Worm (Caenorhabditis elegans) whole organism, L3 larva: ENCODE data around the gene Y67A10A.7.

Experiments used
- ZK546.5 ChIP-seq: sonication (generic microtip); optimal IDR thresholded peaks from 2 replicates; lab custom pipeline; 2017; ENCODE audit warnings: missing biosample characterization, missing genetic modification characterization
- aly-2 ChIP-seq: fragments of 150-350 bp; optimal IDR thresholded peaks from 2 replicates; lab custom pipeline; 2014; ENCODE audit warnings: missing biosample characterization, missing genetic modification characterization
- jun-1 ChIP-seq: fragments of 150-350 bp; optimal IDR thresholded peaks from 2 replicates; lab custom pipeline; 2014; ENCODE audit warnings: missing biosample characterization, missing genetic modification reagents, missing genetic modification characterization
- nhr-28 ChIP-seq: fragments of 150-350 bp; optimal IDR thresholded peaks from 2 replicates; lab custom pipeline; 2014; ENCODE audit warnings: missing biosample characterization, missing genetic modification characterization

DNA sequence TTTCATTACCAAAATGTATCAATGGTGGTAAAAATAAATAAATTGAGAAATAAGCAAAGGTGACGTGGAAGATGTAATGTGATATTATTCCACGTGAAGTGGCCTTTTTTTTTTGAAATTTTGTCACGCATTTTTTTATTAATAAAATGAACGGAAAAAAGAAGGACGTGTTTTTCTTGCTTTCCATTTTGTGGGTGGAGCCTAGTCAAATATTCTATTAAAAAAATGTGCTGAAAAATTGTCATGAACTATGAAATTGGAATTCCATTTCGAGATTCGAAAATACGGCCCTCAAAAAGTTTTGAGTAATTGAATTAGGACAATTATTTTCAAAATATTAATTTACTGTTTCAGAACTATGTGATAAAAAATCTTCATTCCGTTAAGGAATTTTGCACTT is 48.0 kb downstream of the Y67A10A.7 start, which contains the start of gene F55B11.7:
- TF ChIP-seq jun-1 (tag; lab: Kevin White, UChicago) (no peak), nhr-28 (tag; lab: Kevin White, UChicago) (no peak), aly-2 (tag; lab: Kevin White, UChicago) (no peak), ZK546.5 (tag; lab: Kevin White, UChicago) (no peak)
